Fruit fly (Drosophila melanogaster) whole organism: ENCODE results near the gene CG4982.

Experiments
- CG8478 ChIP-seq: fragments of >200 bp; optimal IDR thresholded peaks from 2 replicates; lab custom pipeline; 2018; ENCODE audit warnings: inconsistent platforms
- Dll ChIP-seq: fragments of >200 bp; optimal IDR thresholded peaks from 2 replicates; lab custom pipeline; 2017
- pan ChIP-seq: fragments of >200 bp; optimal IDR thresholded peaks from 2 replicates; lab custom pipeline; 2017

DNA sequence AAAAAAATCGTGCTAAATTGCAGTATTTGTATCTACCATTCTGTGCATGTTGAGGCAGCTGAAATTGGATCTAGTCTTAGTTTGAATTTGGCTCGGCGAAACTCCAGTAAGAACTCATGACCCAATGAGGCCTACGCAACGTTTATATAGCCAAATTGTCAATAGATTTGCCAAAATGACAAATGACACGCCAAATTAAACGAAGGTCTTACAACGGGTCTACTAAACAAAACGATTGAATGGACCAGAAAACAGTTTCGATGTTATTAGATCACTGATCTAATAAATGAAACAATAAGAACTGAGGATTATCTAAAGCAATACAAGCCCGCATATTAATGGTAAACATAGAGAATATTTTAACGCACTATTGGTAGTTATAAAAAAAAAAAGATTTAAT, 19.9 kb downstream of the CG4982 start, which contains the start of gene CG42718:
- TF ChIP-seq pan (lab: Kevin White, UChicago) = no peak
- no peak for TF ChIP-seq CG8478 (lab: Kevin White, UChicago)
- no peak for TF ChIP-seq Dll (lab: Kevin White, UChicago)
